Worm (Caenorhabditis elegans): ENCODE data around the gene C04A11.1.

The C04A11.1 gene

DNA sequence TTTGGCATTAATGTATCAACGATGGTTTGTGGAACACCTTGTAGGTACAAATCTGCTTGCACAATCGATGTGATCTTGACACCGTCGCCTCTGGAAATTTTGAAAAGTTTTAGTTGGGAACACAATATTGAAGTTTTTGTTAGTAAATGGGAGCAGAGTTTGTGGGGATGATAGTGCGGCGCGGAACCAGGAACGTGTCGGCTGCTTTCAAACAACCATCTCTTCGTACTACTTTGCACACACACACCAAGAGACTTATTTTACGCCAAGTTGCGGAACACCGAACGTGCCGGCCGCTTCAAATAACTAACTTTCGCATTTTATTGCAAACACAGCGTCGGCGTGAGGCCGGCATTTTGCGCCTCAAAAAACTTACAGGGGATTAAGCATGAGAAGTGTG is 48.8 kb downstream of the C04A11.1 start:
- no peak for TF ChIP-seq ceh-36 (tag; optimal IDR thresholded peaks at IDR 0.05)
- no peak for TF ChIP-seq hnd-1 (tag; optimal IDR thresholded peaks at IDR 0.05)
- TF ChIP-seq tbx-11 (GFP tag; IDR thresholded peaks at IDR 0.05) = no peak
- TF ChIP-seq tbx-37 (GFP tag; conservative IDR thresholded peaks at IDR 0.05) = no peak
- no peak for TF ChIP-seq ceh-13 (GFP tag; optimal IDR thresholded peaks at IDR 0.05)
- TF ChIP-seq aly-1 (tag; optimal IDR thresholded peaks at IDR 0.05) = no peak
- no peak for TF ChIP-seq hmbx-1 (tag; optimal IDR thresholded peaks at IDR 0.05)

DNA sequence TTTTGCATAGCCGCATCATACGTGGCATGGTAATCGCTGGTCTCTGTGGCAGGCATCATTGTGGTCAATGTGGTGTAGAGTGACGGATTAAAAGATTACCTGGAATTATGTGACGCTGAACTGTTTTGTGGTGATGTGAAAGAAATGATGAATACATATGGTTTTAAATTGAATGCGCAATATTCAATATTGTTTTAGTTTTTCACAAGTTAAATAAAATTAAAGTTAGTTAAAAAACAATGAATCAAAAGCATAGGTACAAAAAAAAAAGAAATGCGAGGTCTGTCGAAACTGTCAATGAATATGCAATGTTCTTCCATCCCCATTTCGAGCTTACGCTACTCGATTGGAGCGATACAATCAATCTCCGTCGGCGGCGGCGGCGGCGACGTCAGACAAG is 51.6 kb downstream of the C04A11.1 start, which contains the start of gene K02D3.2:
TSS of gene K02D3.2 (minus strand) at position 101 of the 400 bp plus-strand sequence.
- TF ChIP-seq scrt-1 (GFP tag; IDR thresholded peaks at IDR 0.05) (no peak), hmg-4 (GFP tag; optimal IDR thresholded peaks at IDR 0.05) (no peak), ceh-13 (GFP tag; optimal IDR thresholded peaks at IDR 0.05) (no peak), tra-4 (tag; optimal IDR thresholded peaks at IDR 0.05) (no peak), ama-1 (optimal IDR thresholded peaks at IDR 0.05) (no peak), F13C5.2 (tag; optimal IDR thresholded peaks at IDR 0.05) (no peak), ets-7 (tag; optimal IDR thresholded peaks at IDR 0.05) (no peak), ceh-36 (tag; optimal IDR thresholded peaks at IDR 0.05) (no peak), pes-1 (GFP tag; IDR thresholded peaks at IDR 0.05) (no peak), tbx-37 (GFP tag; conservative IDR thresholded peaks at IDR 0.05) (no peak)
